Fruit fly (Drosophila melanogaster) whole organism, embryonic: Measurements from ENCODE around the gene CG2818.

Source experiments
- B-H2 ChIP-seq: fragments of 200-800 bp; sonication (Bioruptor generic); optimal IDR thresholded peaks from 2 replicates; lab custom pipeline; 2018; ENCODE audit warnings: missing biosample characterization, mild to moderate bottlenecking, missing genetic modification characterization
- CG17802 ChIP-seq: fragments of 200-800 bp; sonication (Bioruptor generic); optimal IDR thresholded peaks from 2 replicates; lab custom pipeline; 2018; ENCODE audit warnings: missing biosample characterization, mild to moderate bottlenecking, missing genetic modification characterization, moderate library complexity
- CG32532 ChIP-seq: fragments of 200-800 bp; sonication (Bioruptor generic); IDR thresholded peaks from 2 replicates; pipeline ENCODE4 v1.3.6; 2022; ENCODE audit warnings: missing biosample characterization, missing genetic modification characterization
- MESR4 ChIP-seq: fragments of 200-800 bp; sonication (Bioruptor generic); optimal IDR thresholded peaks from 2 replicates; lab custom pipeline; 2018; ENCODE audit warnings: missing biosample characterization, mild to moderate bottlenecking, missing genetic modification characterization, moderate library complexity
- nerfin-1 ChIP-seq: fragments of 200-800 bp; sonication (Bioruptor generic); optimal IDR thresholded peaks from 3 replicates; lab custom pipeline; 2019; ENCODE audit warnings: missing biosample characterization, mild to moderate bottlenecking, missing genetic modification characterization, moderate library complexity

dm6 chr2L:3730182-3730975 is 17.2 kb downstream of the CG2818 start, which contains the start of gene CG10019:
- TF ChIP-seq B-H2 (no peak), CG32532 (GFP tag; lab: Robert Waterston, UW) (no peak; the same call in 1 of the 2 replicates), nerfin-1 (tag; lab: Kevin White, UChicago) (no peak), MESR4 (GFP tag; lab: Kevin White, UChicago) (no peak), CG17802 (tag; lab: Kevin White, UChicago) (no peak)
